Worm (Caenorhabditis elegans): ENCODE measurements around the gene ZK262.2.

- TF ChIP-seq fkh-10 (GFP tag; optimal IDR thresholded peaks at IDR 0.05) (no peak), ama-1 (optimal IDR thresholded peaks at IDR 0.05) (no peak), tbx-2 (tag; optimal IDR thresholded peaks at IDR 0.05) (no peak), ceh-9 (tag; optimal IDR thresholded peaks at IDR 0.05) (no peak), npax-4 (tag; optimal IDR thresholded peaks at IDR 0.05) (no peak), pag-3 (tag; optimal IDR thresholded peaks at IDR 0.05; ENCODE audit: borderline replicate concordance) (no peak), C38D4.7 (GFP tag; optimal IDR thresholded peaks at IDR 0.05) (no peak), ceh-18 (tag; optimal IDR thresholded peaks at IDR 0.05) (no peak), sox-4 (tag; optimal IDR thresholded peaks at IDR 0.05) (no peak), ceh-19 (GFP tag; optimal IDR thresholded peaks at IDR 0.05) (no peak), ref-2 (tag; optimal IDR thresholded peaks at IDR 0.05) (no peak), pqm-1 (tag; optimal IDR thresholded peaks at IDR 0.05) (no peak), ztf-16 (tag; optimal IDR thresholded peaks at IDR 0.05) (no peak)
Measured at ce11 chrV:18395649-18396048, 17.1 kb downstream of the ZK262.2 start, which contains the start of gene Y51A2B.9.
